Worm (Caenorhabditis elegans) whole organism, young adult: Measurements from ENCODE around the gene Y82E9BR.10.

ENCODE experiments used
- C17E4.6 ChIP-seq: fragments of 200-800 bp; sonication (Bioruptor generic); IDR thresholded peaks from 2 replicates; pipeline ENCODE4 v1.3.6; 2022; ENCODE audit warnings: missing genetic modification reagents, missing genetic modification characterization, missing compliant biosample characterization
- T07F8.4 ChIP-seq: sonication (generic microtip); optimal IDR thresholded peaks from 2 replicates; lab custom pipeline; 2016; ENCODE audit warnings: mild to moderate bottlenecking, missing genetic modification characterization, moderate library complexity, missing compliant biosample characterization
- Y53F4B.3 ChIP-seq: fragments of 200-800 bp; sonication (Bioruptor generic); IDR thresholded peaks from 2 replicates; pipeline ENCODE4 v1.3.6; 2022; ENCODE audit warnings: missing genetic modification reagents, missing genetic modification characterization, missing compliant biosample characterization
- Y53G8AR.9 ChIP-seq: fragments of 200-800 bp; sonication (Bioruptor generic); conservative IDR thresholded peaks from 2 replicates; pipeline ENCODE4 v1.3.6; 2022; ENCODE audit warnings: missing genetic modification reagents, missing genetic modification characterization, missing compliant biosample characterization
- Y56A3A.18 ChIP-seq: fragments of 200-800 bp; sonication (Bioruptor generic); IDR thresholded peaks from 2 replicates; pipeline ENCODE4 v1.3.6; 2022; ENCODE audit warnings: missing genetic modification reagents, missing genetic modification characterization, missing compliant biosample characterization
- Y67H2A.10 ChIP-seq: fragments of 200-800 bp; sonication (Bioruptor generic); conservative IDR thresholded peaks from 2 replicates; pipeline ENCODE4 v1.3.6; 2022; ENCODE audit warnings: missing genetic modification reagents, missing genetic modification characterization, missing compliant biosample characterization
- Y79H2A.3 ChIP-seq: fragments of 200-800 bp; sonication (Bioruptor generic); conservative IDR thresholded peaks from 2 replicates; pipeline ENCODE4 v1.3.6; 2022; ENCODE audit warnings: missing genetic modification reagents, missing genetic modification characterization, missing compliant biosample characterization
- ZK185.1 ChIP-seq: sonication (generic microtip); optimal IDR thresholded peaks from 2 replicates; lab custom pipeline; 2016; ENCODE audit warnings: mild to moderate bottlenecking, missing genetic modification characterization, missing compliant biosample characterization; ENCODE audit not compliant: poor library complexity, severe bottlenecking
- ama-1 ChIP-seq, 3 experiments: fragments of 150-350 bp in 1 of 3; sonication (generic microtip) in 2 of 3; optimal IDR thresholded peaks; 2 replicates each; lab custom pipeline; 2014 to 2018; ENCODE audit warnings: missing biosample characterization in 2 of 3, missing genetic modification characterization in 2 of 3, missing genetic modification reagents in 2 of 3
- aptf-3 ChIP-seq: fragments of 200-800 bp; sonication (Bioruptor generic); IDR thresholded peaks from 2 replicates; pipeline ENCODE4 v1.3.6; 2022; ENCODE audit warnings: missing genetic modification characterization, missing compliant biosample characterization
- attf-6 ChIP-seq: fragments of 200-800 bp; sonication (Bioruptor generic); IDR thresholded peaks from 2 replicates; pipeline ENCODE4 v1.3.6; 2022; ENCODE audit warnings: missing genetic modification reagents, missing genetic modification characterization, missing compliant biosample characterization
- bed-1 ChIP-seq: fragments of 200-800 bp; sonication (Bioruptor generic); IDR thresholded peaks from 2 replicates; pipeline ENCODE4 v1.3.6; 2022; ENCODE audit warnings: missing genetic modification reagents, missing genetic modification characterization, missing compliant biosample characterization
- ccch-3 ChIP-seq: fragments of 200-800 bp; sonication (Bioruptor generic); optimal IDR thresholded peaks from 2 replicates; lab custom pipeline; 2018; ENCODE audit warnings: mild to moderate bottlenecking, missing genetic modification characterization, missing compliant biosample characterization
- cebp-1 ChIP-seq, 2 experiments: fragments of 200-800 bp in 1 of 2; sonication (Bioruptor generic) in 1 of 2; sonication (generic microtip) in 1 of 2; IDR thresholded peaks in 1 of 2; optimal IDR thresholded peaks in 1 of 2; 2 replicates each; pipeline versions ENCODE4 v1.3.6 to Lab custom; 2017 to 2022; ENCODE audit warnings: missing compliant biosample characterization in 2 of 2, missing genetic modification characterization in 2 of 2, mild to moderate bottlenecking in 1 of 2, missing genetic modification reagents in 1 of 2, moderate library complexity in 1 of 2
- ceh-100 ChIP-seq: fragments of 200-800 bp; sonication (Bioruptor generic); IDR thresholded peaks from 2 replicates; pipeline ENCODE4 v1.3.6; 2022; ENCODE audit warnings: missing genetic modification reagents, missing genetic modification characterization, missing compliant biosample characterization
- ceh-27 ChIP-seq: fragments of 200-800 bp; sonication (Bioruptor generic); optimal IDR thresholded peaks from 2 replicates; lab custom pipeline; 2018; ENCODE audit warnings: mild to moderate bottlenecking, missing genetic modification characterization, moderate library complexity, missing compliant biosample characterization
- ceh-58 ChIP-seq: fragments of 200-800 bp; sonication (Bioruptor generic); IDR thresholded peaks from 2 replicates; pipeline ENCODE4 v1.3.6; 2022; ENCODE audit warnings: missing genetic modification characterization, missing compliant biosample characterization
- ceh-79 ChIP-seq: sonication (generic microtip); optimal IDR thresholded peaks from 2 replicates; lab custom pipeline; 2017; ENCODE audit warnings: mild to moderate bottlenecking, missing genetic modification characterization, missing compliant biosample characterization
- ceh-91 ChIP-seq: fragments of 200-800 bp; sonication (Bioruptor generic); IDR thresholded peaks from 2 replicates; pipeline ENCODE4 v1.3.6; 2022; ENCODE audit warnings: missing genetic modification reagents, missing genetic modification characterization, missing compliant biosample characterization
- chd-7 ChIP-seq: sonication (generic microtip); optimal IDR thresholded peaks from 2 replicates; lab custom pipeline; 2016; ENCODE audit warnings: mild to moderate bottlenecking, missing genetic modification characterization, moderate library complexity, missing compliant biosample characterization
- dox-1 ChIP-seq: fragments of 200-800 bp; sonication (Bioruptor generic); IDR thresholded peaks from 2 replicates; pipeline ENCODE4 v1.3.6; 2022; ENCODE audit warnings: missing genetic modification reagents, missing genetic modification characterization, missing compliant biosample characterization
- dpff-1 ChIP-seq: sonication (generic microtip); optimal IDR thresholded peaks from 2 replicates; lab custom pipeline; 2017; ENCODE audit warnings: mild to moderate bottlenecking, missing genetic modification characterization, missing compliant biosample characterization
- dpl-1 ChIP-seq: fragments of 150-350 bp; optimal IDR thresholded peaks from 2 replicates; lab custom pipeline; 2014; ENCODE audit warnings: missing biosample characterization, missing genetic modification reagents, missing genetic modification characterization
- ets-4 ChIP-seq: fragments of 200-800 bp; sonication (Bioruptor generic); optimal IDR thresholded peaks from 2 replicates; lab custom pipeline; 2018; ENCODE audit warnings: mild to moderate bottlenecking, missing genetic modification characterization, missing compliant biosample characterization
- him-1 ChIP-seq: sonication (generic microtip); optimal IDR thresholded peaks from 2 replicates; lab custom pipeline; 2016; ENCODE audit warnings: missing genotype, missing genetic modification reagents, missing genetic modification characterization, missing compliant biosample characterization
- hrde-1 ChIP-seq: sonication (generic microtip); optimal IDR thresholded peaks from 2 replicates; lab custom pipeline; 2016; ENCODE audit warnings: missing genetic modification characterization, mild to moderate bottlenecking, missing compliant biosample characterization, moderate library complexity, missing genotype, missing genetic modification reagents, borderline replicate concordance
- let-607 ChIP-seq, 2 experiments: fragments of 200-800 bp in 1 of 2; sonication (Bioruptor generic) in 1 of 2; sonication (generic microtip) in 1 of 2; optimal IDR thresholded peaks; 2 replicates each; lab custom pipeline; 2016 to 2018; ENCODE audit warnings: mild to moderate bottlenecking in 2 of 2, missing compliant biosample characterization in 2 of 2, missing genetic modification characterization in 2 of 2, moderate library complexity in 2 of 2, missing genotype in 1 of 2
- lin-26 ChIP-seq: fragments of 200-800 bp; sonication (Bioruptor generic); IDR thresholded peaks from 2 replicates; pipeline ENCODE4 v1.3.6; 2022; ENCODE audit warnings: missing genetic modification reagents, missing genetic modification characterization, missing compliant biosample characterization
- lsy-27 ChIP-seq: sonication (generic microtip); optimal IDR thresholded peaks from 2 replicates; lab custom pipeline; 2017; ENCODE audit warnings: missing genetic modification characterization, mild to moderate bottlenecking, missing compliant biosample characterization, antibody characterized with exemption, missing genotype, borderline replicate concordance; ENCODE audit not compliant: insufficient read depth
- madf-10 ChIP-seq: sonication (generic microtip); optimal IDR thresholded peaks from 2 replicates; lab custom pipeline; 2016; ENCODE audit warnings: mild to moderate bottlenecking, missing genetic modification characterization, missing compliant biosample characterization
- madf-6 ChIP-seq: fragments of 200-800 bp; sonication (Bioruptor generic); IDR thresholded peaks from 2 replicates; pipeline ENCODE4 v1.3.6; 2022; ENCODE audit warnings: missing genetic modification reagents, missing genetic modification characterization, missing compliant biosample characterization
- mcd-1 ChIP-seq: fragments of 200-800 bp; sonication (Bioruptor generic); IDR thresholded peaks from 2 replicates; pipeline ENCODE4 v1.3.6; 2022; ENCODE audit warnings: missing genetic modification reagents, missing genetic modification characterization, missing compliant biosample characterization
- nfya-2 ChIP-seq: fragments of 200-800 bp; sonication (Bioruptor generic); IDR thresholded peaks from 2 replicates; pipeline ENCODE4 v1.3.6; 2022; ENCODE audit warnings: missing genetic modification reagents, missing genetic modification characterization, missing compliant biosample characterization
- nhr-120 ChIP-seq: fragments of 200-800 bp; sonication (Bioruptor generic); IDR thresholded peaks from 2 replicates; pipeline ENCODE4 v1.3.6; 2022; ENCODE audit warnings: missing genetic modification characterization, missing compliant biosample characterization
- nhr-179 ChIP-seq: sonication (generic microtip); optimal IDR thresholded peaks from 2 replicates; lab custom pipeline; 2016; ENCODE audit warnings: mild to moderate bottlenecking, missing genetic modification characterization, missing compliant biosample characterization
- nhr-80 ChIP-seq: sonication (generic microtip); optimal IDR thresholded peaks from 2 replicates; lab custom pipeline; 2016; ENCODE audit warnings: missing genetic modification characterization, missing compliant biosample characterization
- pha-4 ChIP-seq: fragments of 150-350 bp; sonication (generic microtip); optimal IDR thresholded peaks from 2 replicates; lab custom pipeline; 2014; ENCODE audit warnings: missing biosample characterization, missing genetic modification reagents, missing genetic modification characterization
- rcor-1 ChIP-seq: fragments of 200-800 bp; sonication (Bioruptor generic); IDR thresholded peaks from 2 replicates; pipeline ENCODE4 v1.3.6; 2022; ENCODE audit warnings: missing genetic modification reagents, missing genetic modification characterization, missing compliant biosample characterization
- sea-2 ChIP-seq: fragments of 200-800 bp; sonication (Bioruptor generic); IDR thresholded peaks from 2 replicates; pipeline ENCODE4 v1.3.6; 2022; ENCODE audit warnings: missing genetic modification characterization, missing compliant biosample characterization
- tlf-1 ChIP-seq: fragments of 200-800 bp; sonication (Bioruptor generic); optimal IDR thresholded peaks from 2 replicates; lab custom pipeline; 2018; ENCODE audit warnings: mild to moderate bottlenecking, missing genetic modification characterization, missing compliant biosample characterization
- unc-130 ChIP-seq: sonication (generic microtip); optimal IDR thresholded peaks from 2 replicates; lab custom pipeline; 2016; ENCODE audit warnings: missing genetic modification reagents, missing genetic modification characterization, missing compliant biosample characterization
- unc-62 ChIP-seq: fragments of 150-350 bp; optimal IDR thresholded peaks from 2 replicates; lab custom pipeline; 2014; ENCODE audit warnings: missing biosample characterization, missing genetic modification reagents, missing genetic modification characterization
- zfh-2 ChIP-seq: fragments of 200-800 bp; sonication (Bioruptor generic); conservative IDR thresholded peaks from 2 replicates; pipeline ENCODE4 v1.3.6; 2022; ENCODE audit warnings: missing genetic modification reagents, missing genetic modification characterization, missing compliant biosample characterization
- ztf-22 ChIP-seq: fragments of 200-800 bp; sonication (Bioruptor generic); optimal IDR thresholded peaks from 2 replicates; lab custom pipeline; 2018; ENCODE audit warnings: mild to moderate bottlenecking, missing genetic modification characterization, moderate library complexity, missing compliant biosample characterization
- ztf-28 ChIP-seq: fragments of 200-800 bp; sonication (Bioruptor generic); IDR thresholded peaks from 2 replicates; pipeline ENCODE4 v1.3.6; 2022; ENCODE audit warnings: missing genetic modification reagents, missing genetic modification characterization, missing compliant biosample characterization
- ztf-3 ChIP-seq: fragments of 200-800 bp; sonication (Bioruptor generic); optimal IDR thresholded peaks from 2 replicates; lab custom pipeline; 2018; ENCODE audit warnings: mild to moderate bottlenecking, missing genetic modification characterization, missing compliant biosample characterization

Y82E9BR.10 gene

DNA sequence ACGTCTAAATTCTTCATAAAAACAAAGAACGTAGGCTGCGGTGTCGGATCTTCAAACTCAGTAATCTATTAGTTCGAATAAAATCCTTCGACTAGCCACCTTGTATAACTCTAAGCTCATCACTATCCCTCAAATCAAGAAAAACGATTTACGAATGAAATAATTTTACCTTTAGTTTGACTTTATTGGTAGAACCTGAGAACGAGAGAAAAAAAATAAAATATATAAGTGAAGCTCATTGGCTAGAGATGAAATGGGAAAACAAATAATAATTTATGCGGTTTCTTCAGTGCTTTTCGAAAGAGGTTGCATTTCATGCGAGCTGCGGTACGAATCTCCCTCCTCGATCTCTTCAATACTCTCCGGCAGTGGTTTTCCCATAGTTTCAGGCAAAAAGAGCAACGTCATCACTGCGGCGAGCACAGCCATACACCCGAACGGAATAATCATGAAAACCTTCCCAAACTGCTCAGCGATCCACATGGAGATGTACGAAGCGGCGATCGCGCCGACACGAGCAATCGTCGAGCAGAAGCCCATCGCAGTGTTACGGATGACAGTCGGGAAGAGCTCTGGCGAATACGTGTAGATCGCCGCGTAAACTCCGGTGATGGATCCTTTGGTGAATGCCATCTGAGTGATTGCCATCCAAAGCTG, 44.4 kb upstream of the Y82E9BR.10 start:
- peak; percentile 90 for TF ChIP-seq Y79H2A.3 (GFP tag; lab: Robert Waterston, UW)
- TF ChIP-seq ceh-27 (GFP tag; lab: Kevin White, UChicago) = no peak
- TF ChIP-seq tlf-1 = peak; percentile 94
- TF ChIP-seq dpl-1 (GFP tag; lab: Kevin White, UChicago) = no peak
- peak; percentile 90; the same call in 1 of the 2 replicates for TF ChIP-seq Y56A3A.18 (GFP tag; lab: Robert Waterston, UW)
- peak; percentile 42 for TF ChIP-seq pha-4 (tag; lab: Kevin White, UChicago)
- peak; percentile 89 for TF ChIP-seq ZK185.1 (tag; lab: Kevin White, UChicago)
- TF ChIP-seq hrde-1 (tag; lab: Kevin White, UChicago) = peak; percentile 96
- TF ChIP-seq T07F8.4 = no peak
- TF ChIP-seq sea-2 (GFP tag; lab: Robert Waterston, UW) = 0 out of 2 replicates have a peak, but pooled peaks have one; percentile 28
- TF ChIP-seq Y53G8AR.9 (GFP tag; lab: Robert Waterston, UW) = peak; percentile 98
- peak; percentile 74 for TF ChIP-seq ztf-3 (GFP tag; lab: Kevin White, UChicago)
- peak; percentile 82 for TF ChIP-seq attf-6 (GFP tag; lab: Robert Waterston, UW)
- TF ChIP-seq dox-1 (GFP tag; lab: Robert Waterston, UW) = peak; percentile 51
- TF ChIP-seq Y67H2A.10 (GFP tag; lab: Robert Waterston, UW) = no peak
- peak; percentile 84 for TF ChIP-seq unc-130
- TF ChIP-seq rcor-1 (GFP tag; lab: Robert Waterston, UW) = peak; percentile 85
- no peak for TF ChIP-seq ceh-58 (GFP tag; lab: Robert Waterston, UW)
- TF ChIP-seq madf-10 = peak; percentile 90
- peak; percentile 94 for TF ChIP-seq ceh-79 (tag; lab: Kevin White, UChicago)
- no peak for TF ChIP-seq ccch-3 (GFP tag; lab: Kevin White, UChicago)
- no peak; the same call in 1 of the 2 replicates for TF ChIP-seq nfya-2
- TF ChIP-seq nhr-179 = no peak
- no peak for TF ChIP-seq ets-4 (GFP tag; lab: Kevin White, UChicago)
- no peak for TF ChIP-seq lsy-27 (tag; lab: Kevin White, UChicago)
- peak; percentile 93 for TF ChIP-seq chd-7
- TF ChIP-seq zfh-2 (GFP tag; lab: Robert Waterston, UW) = peak; percentile 59
- TF ChIP-seq nhr-120 (GFP tag; lab: Robert Waterston, UW) = peak; percentile 72; the same call in 1 of the 2 replicates
- TF ChIP-seq dpff-1 (tag; lab: Kevin White, UChicago) = peak; percentile 81
- peak; percentile 12 for TF ChIP-seq nhr-80 (tag; lab: Kevin White, UChicago)
- TF ChIP-seq him-1 (tag; lab: Kevin White, UChicago) = peak; percentile 41
- no peak; the same call in 1 of the 2 replicates for TF ChIP-seq Y53F4B.3 (GFP tag; lab: Robert Waterston, UW)
- TF ChIP-seq mcd-1 (GFP tag; lab: Robert Waterston, UW) = peak; percentile 77
- TF ChIP-seq unc-62 (GFP tag; lab: Kevin White, UChicago) = no peak
- peak; percentile 46 to 74 for TF ChIP-seq let-607 (tag; optimal IDR thresholded peaks at IDR 0.05; lab: Kevin White, UChicago)
- 0 out of 2 replicates have a peak, but pooled peaks have one; percentile 39 for TF ChIP-seq aptf-3
- TF ChIP-seq ceh-91 (GFP tag; lab: Robert Waterston, UW) = no peak
- TF ChIP-seq bed-1 (GFP tag; lab: Robert Waterston, UW) = no peak
- TF ChIP-seq ama-1 (optimal IDR thresholded peaks at IDR 0.05; lab: Kevin White, UChicago) = peak; percentile 92
- peak in 1 of 2 experiments; percentile 94 for TF ChIP-seq ama-1 (GFP tag; optimal IDR thresholded peaks at IDR 0.05; lab: Kevin White, UChicago)
- peak; percentile 81 for TF ChIP-seq ztf-22 (GFP tag; lab: Kevin White, UChicago)
- no peak; the same call in none of the 2 replicates for TF ChIP-seq ceh-100 (GFP tag; lab: Robert Waterston, UW)
- peak; percentile 83 for TF ChIP-seq madf-6 (GFP tag; lab: Robert Waterston, UW)
- peak; percentile 31; the same call in 1 of the 2 replicates for TF ChIP-seq cebp-1 (GFP tag; IDR thresholded peaks at IDR 0.05; lab: Robert Waterston, UW)
- peak; percentile 80 for TF ChIP-seq cebp-1 (tag; optimal IDR thresholded peaks at IDR 0.05; lab: Kevin White, UChicago)
- peak; percentile 45; the same call in 1 of the 2 replicates for TF ChIP-seq C17E4.6 (GFP tag; lab: Robert Waterston, UW)
- peak; percentile 87 for TF ChIP-seq lin-26
- TF ChIP-seq ztf-28 (GFP tag; lab: Robert Waterston, UW) = no peak
